Worm (Caenorhabditis elegans): ENCODE data around the gene cth-1.
A peak's percentile ranks its signal among the peaks of the same experiment; 100 is the strongest.

The cth-1 gene

DNA sequence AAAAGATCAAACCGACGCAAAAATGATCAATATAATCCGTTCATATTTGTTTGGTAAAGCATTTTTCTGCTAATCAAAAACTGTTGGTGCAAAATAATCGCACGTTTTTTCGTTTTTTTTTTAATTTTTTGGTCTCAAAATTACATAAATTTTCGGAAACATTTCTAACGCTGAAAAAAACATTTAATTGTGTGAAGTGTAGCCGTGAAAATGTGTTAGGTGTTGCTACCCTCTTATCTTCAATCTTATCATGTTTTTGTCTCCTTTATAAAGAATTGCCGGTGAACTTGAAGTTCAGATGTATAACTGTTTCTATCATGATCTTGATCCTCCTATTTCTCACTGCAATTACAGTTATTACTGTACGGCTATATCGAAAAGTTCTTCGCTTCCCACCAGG is 31.5 kb upstream of the cth-1 start, which contains the start of gene cyp-35D1:
Gene cyp-35D1, plus strand, starts transcription at position 301 of the 400 bp plus-strand sequence.
- TF ChIP-seq unc-62 (GFP tag; optimal IDR thresholded peaks at IDR 0.05) (no peak), fkh-2 (tag; optimal IDR thresholded peaks at IDR 0.05) (no peak), nhr-12 (tag; optimal IDR thresholded peaks at IDR 0.05) (no peak), elt-2 (tag; optimal IDR thresholded peaks at IDR 0.05) (no peak), pha-4 (tag; optimal IDR thresholded peaks at IDR 0.05) (no peak)

ce11 chrV:16071167-16071566 is 29.3 kb upstream of the cth-1 start, which contains the start of gene nhr-176:
nhr-176 (plus strand) TSS chrV:16071325.
- TF ChIP-seq pqm-1 (tag; optimal IDR thresholded peaks at IDR 0.05) (peak; percentile 38), elt-2 (tag; optimal IDR thresholded peaks at IDR 0.05) (peak; percentile 55), nhr-23 (tag; optimal IDR thresholded peaks at IDR 0.05) (no peak), ceh-28 (tag; optimal IDR thresholded peaks at IDR 0.05) (no peak), pha-4 (tag; optimal IDR thresholded peaks at IDR 0.05) (no peak), snpc-4 (tag; optimal IDR thresholded peaks at IDR 0.05) (no peak)

- TF ChIP-seq pha-4 (tag; optimal IDR thresholded peaks at IDR 0.05) (no peak), tbx-2 (tag; optimal IDR thresholded peaks at IDR 0.05) (no peak), ceh-16 (tag; optimal IDR thresholded peaks at IDR 0.05) (no peak)
Observed at ce11 chrV:16073856-16074255, 26.6 kb upstream of the cth-1 start, which contains the start of gene srj-10. srj-10 (minus strand) TSS chrV:16073956.

DNA sequence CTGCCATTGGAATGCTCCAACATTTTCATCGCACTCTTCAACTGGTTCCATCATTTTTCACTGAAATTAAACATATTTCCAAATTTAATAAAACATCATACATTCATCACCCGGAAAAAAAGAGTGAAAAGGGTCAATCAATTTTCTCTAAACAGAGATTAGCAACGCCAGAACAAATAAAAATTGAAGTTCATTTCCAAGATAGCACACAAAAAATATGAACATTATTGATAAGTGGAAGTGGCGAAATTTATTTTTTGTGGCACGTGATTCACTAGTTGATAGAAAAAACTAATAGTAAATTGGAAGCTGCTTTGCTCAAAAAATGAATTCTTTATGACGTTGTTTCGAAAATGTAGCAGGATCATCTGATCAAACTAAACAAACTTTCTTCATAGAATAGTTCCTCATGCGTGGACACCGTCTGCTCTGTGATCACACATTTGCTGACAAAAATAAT is 25.2 kb upstream of the cth-1 start, which contains the start of the genes F14H3.12 and srj-29:
Gene F14H3.12, minus strand, starts transcription at position 74 of the 460 bp plus-strand sequence.
Gene srj-29, plus strand, starts transcription at position 410 of the 460 bp plus-strand sequence.
- no peak for TF ChIP-seq nhr-25 (tag; optimal IDR thresholded peaks at IDR 0.05)
- TF ChIP-seq sea-2 (GFP tag; optimal IDR thresholded peaks at IDR 0.05), result no peak
- peak; percentile 47 for TF ChIP-seq pqm-1 (tag; optimal IDR thresholded peaks at IDR 0.05)
- TF ChIP-seq nhr-77 (tag; optimal IDR thresholded peaks at IDR 0.05), result no peak
- peak; percentile 79 for TF ChIP-seq elt-2 (tag; optimal IDR thresholded peaks at IDR 0.05)
- no peak for TF ChIP-seq lsy-12 (tag; optimal IDR thresholded peaks at IDR 0.05)
- TF ChIP-seq ceh-16 (tag; optimal IDR thresholded peaks at IDR 0.05), result no peak

ce11 chrV:16080039-16080438 is 20.4 kb upstream of the cth-1 start:
- TF ChIP-seq pqm-1 (tag; optimal IDR thresholded peaks at IDR 0.05), result peak; percentile 74
- TF ChIP-seq lin-39 (tag; optimal IDR thresholded peaks at IDR 0.05), result no peak
- no peak for TF ChIP-seq elt-3 (tag; optimal IDR thresholded peaks at IDR 0.05)
- no peak for TF ChIP-seq ceh-28 (tag; optimal IDR thresholded peaks at IDR 0.05)
- TF ChIP-seq ceh-16 (tag; optimal IDR thresholded peaks at IDR 0.05), result no peak
- TF ChIP-seq nhr-11 (tag; optimal IDR thresholded peaks at IDR 0.05), result no peak
- peak; percentile 84 for TF ChIP-seq elt-2 (tag; optimal IDR thresholded peaks at IDR 0.05)
- no peak for TF ChIP-seq R02D3.7 (tag; optimal IDR thresholded peaks at IDR 0.05)
- no peak for TF ChIP-seq ceh-9 (tag; optimal IDR thresholded peaks at IDR 0.05)
- no peak for TF ChIP-seq ZK546.5 (tag; optimal IDR thresholded peaks at IDR 0.05)

ce11 chrV:16080678-16081077 is 19.8 kb upstream of the cth-1 start:
- TF ChIP-seq hmg-11 (tag; optimal IDR thresholded peaks at IDR 0.05) (no peak), nhr-23 (tag; optimal IDR thresholded peaks at IDR 0.05) (no peak), nfya-1 (tag; optimal IDR thresholded peaks at IDR 0.05; ENCODE audit: insufficient read depth) (no peak), elt-1 (tag; optimal IDR thresholded peaks at IDR 0.05) (no peak), jun-1 (tag; optimal IDR thresholded peaks at IDR 0.05) (no peak), sea-2 (GFP tag; optimal IDR thresholded peaks at IDR 0.05) (no peak), elt-2 (tag; optimal IDR thresholded peaks at IDR 0.05) (peak; percentile 18), nhr-76 (tag; optimal IDR thresholded peaks at IDR 0.05) (no peak), pqm-1 (tag; optimal IDR thresholded peaks at IDR 0.05) (peak; percentile 68), nhr-25 (tag; optimal IDR thresholded peaks at IDR 0.05) (no peak), ceh-82 (tag; optimal IDR thresholded peaks at IDR 0.05) (no peak), ceh-9 (tag; optimal IDR thresholded peaks at IDR 0.05) (no peak), pha-4 (tag; optimal IDR thresholded peaks at IDR 0.05) (peak; percentile 44), fkh-2 (tag; optimal IDR thresholded peaks at IDR 0.05) (no peak), ztf-4 (tag; optimal IDR thresholded peaks at IDR 0.05) (no peak), nhr-67 (tag; optimal IDR thresholded peaks at IDR 0.05) (no peak), zag-1 (tag; optimal IDR thresholded peaks at IDR 0.05) (no peak)
